Worm (Caenorhabditis elegans): ENCODE data around the gene C15H9.4.

Gene C15H9.4

ce11 chrX:6115502-6115901, 18.1 kb downstream of the C15H9.4 start, which contains the start of gene C15H9.3:
Gene C15H9.3, plus strand, starts transcription at chrX:6115802.
- TF ChIP-seq nhr-71 (tag; optimal IDR thresholded peaks at IDR 0.05) (no peak), hpl-2 (GFP tag; optimal IDR thresholded peaks at IDR 0.05) (no peak), lsy-2 (tag; optimal IDR thresholded peaks at IDR 0.05) (no peak), mab-9 (GFP tag; IDR thresholded peaks at IDR 0.05) (no peak), swsn-7 (tag; optimal IDR thresholded peaks at IDR 0.05) (no peak), unc-86 (tag; optimal IDR thresholded peaks at IDR 0.05) (no peak), nhr-76 (tag; optimal IDR thresholded peaks at IDR 0.05) (no peak), F16B12.6 (tag; optimal IDR thresholded peaks at IDR 0.05) (no peak), ceh-63 (GFP tag; optimal IDR thresholded peaks at IDR 0.05) (no peak), zag-1 (tag; optimal IDR thresholded peaks at IDR 0.05) (no peak), lin-15B (tag; optimal IDR thresholded peaks at IDR 0.05) (no peak), nhr-77 (tag; optimal IDR thresholded peaks at IDR 0.05) (no peak), nhr-237 (tag; optimal IDR thresholded peaks at IDR 0.05) (no peak), nhr-84 (tag; optimal IDR thresholded peaks at IDR 0.05) (no peak)

- TF ChIP-seq nhr-19 (GFP tag; conservative IDR thresholded peaks at IDR 0.05) (no peak), ceh-63 (GFP tag; optimal IDR thresholded peaks at IDR 0.05) (no peak), unc-98 (GFP tag; IDR thresholded peaks at IDR 0.05) (no peak), lin-15B (tag; optimal IDR thresholded peaks at IDR 0.05) (no peak), fkh-8 (tag; optimal IDR thresholded peaks at IDR 0.05) (peak; percentile 53), lin-14 (GFP tag; optimal IDR thresholded peaks at IDR 0.05) (peak; percentile 20), elt-2 (tag; optimal IDR thresholded peaks at IDR 0.05) (peak; percentile 56), mdl-1 (tag; optimal IDR thresholded peaks at IDR 0.05) (no peak), ceh-8 (GFP tag; optimal IDR thresholded peaks at IDR 0.05) (peak; percentile 14)
Measured at ce11 chrX:6118086-6118825, 20.8 kb downstream of the C15H9.4 start, which contains the start of gene C15H9.2. Gene C15H9.2, plus strand, starts transcription at chrX:6118526.

DNA sequence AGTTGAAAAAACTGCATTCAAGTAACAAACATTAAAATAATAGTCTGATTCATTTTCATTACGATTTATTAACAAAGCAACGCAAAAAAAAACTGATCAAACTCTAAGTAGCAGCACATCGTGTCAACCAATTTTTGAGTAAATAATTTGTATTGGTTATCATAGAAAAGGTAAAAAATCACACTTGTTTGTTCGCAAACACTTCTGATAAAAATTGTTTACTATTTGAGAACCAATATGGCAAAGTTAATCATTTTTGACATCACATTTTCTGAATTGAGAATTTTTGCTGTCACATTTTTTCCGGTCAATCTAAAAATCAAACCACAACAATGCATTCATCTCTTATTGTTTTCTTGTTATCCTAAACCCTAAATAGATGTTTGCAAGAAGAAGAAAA, 23.8 kb downstream of the C15H9.4 start:
- no peak for TF ChIP-seq xbp-1 (tag; optimal IDR thresholded peaks at IDR 0.05)
- TF ChIP-seq pag-3 (tag; optimal IDR thresholded peaks at IDR 0.05; ENCODE audit: borderline replicate concordance, insufficient read depth): no peak
- TF ChIP-seq aly-2 (tag; optimal IDR thresholded peaks at IDR 0.05): no peak
- TF ChIP-seq nhr-11 (tag; optimal IDR thresholded peaks at IDR 0.05): no peak
- TF ChIP-seq mab-9 (GFP tag; IDR thresholded peaks at IDR 0.05): no peak
- TF ChIP-seq unc-98 (GFP tag; IDR thresholded peaks at IDR 0.05): no peak
- TF ChIP-seq lin-39 (tag; optimal IDR thresholded peaks at IDR 0.05): no peak
- TF ChIP-seq jun-1 (tag; optimal IDR thresholded peaks at IDR 0.05): no peak
- TF ChIP-seq F16B12.6 (tag; optimal IDR thresholded peaks at IDR 0.05): no peak
- TF ChIP-seq ceh-63 (GFP tag; optimal IDR thresholded peaks at IDR 0.05): no peak
- no peak for TF ChIP-seq lin-35 (GFP tag; optimal IDR thresholded peaks at IDR 0.05)

- no peak for TF ChIP-seq unc-86 (tag; optimal IDR thresholded peaks at IDR 0.05)
- no peak for TF ChIP-seq unc-98 (GFP tag; IDR thresholded peaks at IDR 0.05)
- TF ChIP-seq nhr-237 (tag; optimal IDR thresholded peaks at IDR 0.05): no peak
- no peak for TF ChIP-seq nhr-19 (GFP tag; conservative IDR thresholded peaks at IDR 0.05)
- peak in 1 of 2 experiments; percentile 22 for TF ChIP-seq lin-35 (GFP tag; optimal IDR thresholded peaks at IDR 0.05)
- TF ChIP-seq xbp-1 (tag; optimal IDR thresholded peaks at IDR 0.05): no peak
- no peak for TF ChIP-seq sup-37 (GFP tag; optimal IDR thresholded peaks at IDR 0.05)
- TF ChIP-seq lin-14 (GFP tag; optimal IDR thresholded peaks at IDR 0.05): peak; percentile 54
- no peak for TF ChIP-seq irx-1 (tag; optimal IDR thresholded peaks at IDR 0.05)
- TF ChIP-seq nhr-71 (tag; optimal IDR thresholded peaks at IDR 0.05): peak; percentile 29
- TF ChIP-seq isw-1 (GFP tag; IDR thresholded peaks at IDR 0.05): no peak
- TF ChIP-seq efl-3 (GFP tag; optimal IDR thresholded peaks at IDR 0.05): no peak
- peak; percentile 6 for TF ChIP-seq nhr-90 (tag; optimal IDR thresholded peaks at IDR 0.05; ENCODE audit: poor library complexity)
- TF ChIP-seq nhr-85 (tag): peak; percentile 44
- no peak for TF ChIP-seq sptf-1 (tag; optimal IDR thresholded peaks at IDR 0.05)
- TF ChIP-seq tlp-1 (tag; optimal IDR thresholded peaks at IDR 0.05): no peak
- peak; percentile 83 for TF ChIP-seq nhr-20 (tag; optimal IDR thresholded peaks at IDR 0.05)
- peak in 1 of 6 experiments; percentile 40 for TF ChIP-seq elt-3 (tag; optimal IDR thresholded peaks at IDR 0.05)
- TF ChIP-seq unc-30 (tag; optimal IDR thresholded peaks at IDR 0.05): no peak
Measured at ce11 chrX:6122026-6122425, 24.6 kb downstream of the C15H9.4 start, which contains the start of gene nnt-1. Gene nnt-1, plus strand, starts transcription at chrX:6122311.

Measured in whole organism, L1 larva.